Fruit fly (Drosophila melanogaster) whole organism, embryonic: ENCODE data around the gene CG7695.

Experiments used
- Abd-B ChIP-seq: fragments of 200-800 bp; sonication (Bioruptor generic); optimal IDR thresholded peaks from 2 replicates; lab custom pipeline; 2018; ENCODE audit warnings: missing biosample characterization, mild to moderate bottlenecking, missing genetic modification characterization, moderate library complexity
- CG11504 ChIP-seq: fragments of 200-800 bp; sonication (Bioruptor generic); optimal IDR thresholded peaks from 3 replicates; lab custom pipeline; 2019; ENCODE audit warnings: missing biosample characterization, mild to moderate bottlenecking, missing genetic modification characterization, moderate library complexity
- CG11560 ChIP-seq: fragments of 200-800 bp; sonication (Bioruptor generic); IDR thresholded peaks from 3 replicates; pipeline ENCODE4 v1.3.6; 2022; ENCODE audit warnings: missing biosample characterization, missing genetic modification characterization
- CG12236 ChIP-seq: fragments of 200-800 bp; sonication (Bioruptor generic); optimal IDR thresholded peaks from 2 replicates; lab custom pipeline; 2016; ENCODE audit warnings: missing biosample characterization, missing genetic modification characterization
- CG12391 ChIP-seq: fragments of 200-800 bp; sonication (Bioruptor generic); optimal IDR thresholded peaks from 3 replicates; lab custom pipeline; 2018; ENCODE audit warnings: missing biosample characterization, mild to moderate bottlenecking, missing genetic modification characterization, moderate library complexity
- CG14014 ChIP-seq: fragments of 200-800 bp; sonication (Bioruptor generic); IDR thresholded peaks from 2 replicates; pipeline ENCODE4 v1.3.6; 2022; ENCODE audit warnings: missing biosample characterization, missing genetic modification characterization
- CG1529 ChIP-seq: fragments of 200-800 bp; sonication (Bioruptor generic); optimal IDR thresholded peaks from 3 replicates; lab custom pipeline; 2018; ENCODE audit warnings: missing biosample characterization, missing genetic modification characterization
- CG16863 ChIP-seq: fragments of 200-800 bp; sonication (Bioruptor generic); optimal IDR thresholded peaks from 3 replicates; lab custom pipeline; 2016; ENCODE audit warnings: missing biosample characterization, missing genetic modification characterization
- CG18011 ChIP-seq: fragments of 200-800 bp; sonication (Bioruptor generic); optimal IDR thresholded peaks from 2 replicates; lab custom pipeline; 2017; ENCODE audit warnings: missing biosample characterization, missing genetic modification characterization, mild to moderate bottlenecking, moderate library complexity, missing genotype
- CG30403 ChIP-seq: fragments of 200-800 bp; sonication (Bioruptor generic); optimal IDR thresholded peaks from 3 replicates; lab custom pipeline; 2016; ENCODE audit warnings: missing biosample characterization, missing genetic modification characterization
- CG32767 ChIP-seq: fragments of 200-800 bp; sonication (Bioruptor generic); IDR thresholded peaks from 2 replicates; pipeline ENCODE4 v1.3.6; 2022; ENCODE audit warnings: missing biosample characterization, missing genetic modification characterization
- CG34224 ChIP-seq: fragments of 200-800 bp; sonication (Bioruptor generic); IDR thresholded peaks from 3 replicates; pipeline ENCODE4 v1.3.6; 2022; ENCODE audit warnings: missing biosample characterization, missing genetic modification characterization; ENCODE audit not compliant: partially characterized antibody
- CG4424 ChIP-seq: fragments of 200-800 bp; sonication (Bioruptor generic); optimal IDR thresholded peaks from 3 replicates; lab custom pipeline; 2016; ENCODE audit warnings: missing biosample characterization, missing genetic modification characterization
- CG5245 ChIP-seq: fragments of 200-800 bp; sonication (Bioruptor generic); optimal IDR thresholded peaks from 3 replicates; lab custom pipeline; 2016; ENCODE audit warnings: missing biosample characterization, missing genetic modification characterization
- CG6654 ChIP-seq: fragments of 200-800 bp; sonication (Bioruptor generic); optimal IDR thresholded peaks from 2 replicates; lab custom pipeline; 2017; ENCODE audit warnings: missing biosample characterization, mild to moderate bottlenecking, missing genetic modification characterization
- CG6791 ChIP-seq: fragments of 200-800 bp; sonication (Bioruptor generic); IDR thresholded peaks from 3 replicates; pipeline ENCODE4 v1.3.6; 2022; ENCODE audit warnings: missing biosample characterization, missing genetic modification characterization; ENCODE audit not compliant: partially characterized antibody
- CG7372 ChIP-seq: fragments of 200-800 bp; sonication (Bioruptor generic); IDR thresholded peaks from 2 replicates; pipeline ENCODE4 v1.3.6; 2022; ENCODE audit warnings: missing biosample characterization, missing genetic modification characterization
- CG8089 ChIP-seq: fragments of 200-800 bp; sonication (Bioruptor generic); optimal IDR thresholded peaks from 3 replicates; lab custom pipeline; 2016; ENCODE audit warnings: missing biosample characterization, missing genetic modification characterization
- CG8290 ChIP-seq, 3 experiments: fragments of 200-800 bp; sonication (Bioruptor generic); optimal IDR thresholded peaks; 2 replicates each; lab custom pipeline; 2016 to 2019; ENCODE audit warnings: missing biosample characterization in 3 of 3, missing genetic modification characterization in 3 of 3, mild to moderate bottlenecking in 2 of 3, moderate library complexity in 1 of 3
- CG8924 ChIP-seq: fragments of 200-800 bp; optimal IDR thresholded peaks from 3 replicates; lab custom pipeline; 2019; ENCODE audit warnings: missing biosample characterization, mild to moderate bottlenecking, missing genetic modification characterization, moderate library complexity
- CG9932 ChIP-seq: fragments of 200-800 bp; sonication (Bioruptor generic); IDR thresholded peaks from 2 replicates; pipeline ENCODE4 v1.3.6; 2022; ENCODE audit warnings: missing biosample characterization, missing genetic modification characterization
- Dp ChIP-seq: fragments of 200-800 bp; sonication (Bioruptor generic); optimal IDR thresholded peaks from 2 replicates; lab custom pipeline; 2018; ENCODE audit warnings: missing biosample characterization, mild to moderate bottlenecking, missing genetic modification characterization, moderate library complexity
- E2f2 ChIP-seq: fragments of 200-800 bp; sonication (Bioruptor generic); IDR thresholded peaks from 2 replicates; pipeline ENCODE4 v1.3.6; 2022; ENCODE audit warnings: missing biosample characterization, missing genetic modification characterization
- HHEX ChIP-seq: fragments of 200-800 bp; sonication (Bioruptor generic); optimal IDR thresholded peaks from 3 replicates; lab custom pipeline; 2017; ENCODE audit warnings: missing biosample characterization, mild to moderate bottlenecking, missing genetic modification characterization, missing genetic modification reagents
- Jarid2 ChIP-seq: fragments of 200-800 bp; sonication (Bioruptor generic); optimal IDR thresholded peaks from 3 replicates; lab custom pipeline; 2017; ENCODE audit warnings: mild to moderate bottlenecking, missing biosample characterization, missing genetic modification reagents, missing genetic modification characterization
- Mad ChIP-seq: fragments of 200-800 bp; sonication (Bioruptor generic); optimal IDR thresholded peaks from 2 replicates; lab custom pipeline; 2016; ENCODE audit warnings: missing biosample characterization, missing genetic modification characterization
- NC2β ChIP-seq: fragments of 200-800 bp; sonication (Bioruptor generic); optimal IDR thresholded peaks from 2 replicates; lab custom pipeline; 2016; ENCODE audit warnings: missing biosample characterization, missing genetic modification characterization
- Stat92E ChIP-seq, 3 experiments: fragments of >200 bp in 2 of 3; fragments of 200-800 bp in 1 of 3; sonication (Bioruptor generic) in 1 of 3; optimal IDR thresholded peaks; 2 replicates each; lab custom pipeline; 2017 to 2019; ENCODE audit warnings: missing biosample characterization in 3 of 3, missing genetic modification characterization in 3 of 3, mild to moderate bottlenecking in 1 of 3, moderate library complexity in 1 of 3
- aop ChIP-seq: fragments of 200-800 bp; sonication (Bioruptor generic); IDR thresholded peaks from 2 replicates; pipeline ENCODE4 v1.3.6; 2022; ENCODE audit warnings: missing biosample characterization, missing genetic modification characterization
- chn ChIP-seq: fragments of 200-800 bp; sonication (Bioruptor generic); optimal IDR thresholded peaks from 2 replicates; lab custom pipeline; 2016; ENCODE audit warnings: missing biosample characterization, missing genetic modification characterization
- fd64A ChIP-seq: fragments of 200-800 bp; sonication (Bioruptor generic); optimal IDR thresholded peaks from 3 replicates; lab custom pipeline; 2018; ENCODE audit warnings: missing biosample characterization, mild to moderate bottlenecking, missing genetic modification characterization
- gce ChIP-seq: fragments of 200-800 bp; sonication (Bioruptor generic); IDR thresholded peaks from 3 replicates; pipeline ENCODE4 v1.3.6; 2022; ENCODE audit warnings: missing biosample characterization, missing genetic modification characterization
- gcm ChIP-seq: fragments of 200-800 bp; sonication (Bioruptor generic); optimal IDR thresholded peaks from 2 replicates; lab custom pipeline; 2019; ENCODE audit warnings: missing biosample characterization, mild to moderate bottlenecking, missing genetic modification characterization, moderate library complexity
- grn ChIP-seq: fragments of 200-800 bp; sonication (Bioruptor generic); optimal IDR thresholded peaks from 3 replicates; lab custom pipeline; 2017; ENCODE audit warnings: missing biosample characterization, missing genetic modification characterization
- h ChIP-seq: fragments of >200 bp; optimal IDR thresholded peaks from 2 replicates; lab custom pipeline; 2017
- inv ChIP-seq: fragments of 200-800 bp; sonication (Bioruptor generic); IDR thresholded peaks from 2 replicates; pipeline ENCODE4 v1.3.6; 2022; ENCODE audit warnings: missing biosample characterization, missing genetic modification characterization; ENCODE audit not compliant: partially characterized antibody
- kah ChIP-seq: fragments of 200-800 bp; sonication (Bioruptor generic); optimal IDR thresholded peaks from 2 replicates; lab custom pipeline; 2018; ENCODE audit warnings: missing biosample characterization, mild to moderate bottlenecking, missing genetic modification characterization
- nau ChIP-seq: fragments of 200-800 bp; sonication (Bioruptor generic); optimal IDR thresholded peaks from 3 replicates; lab custom pipeline; 2017; ENCODE audit warnings: missing biosample characterization, mild to moderate bottlenecking, missing genetic modification characterization, missing genetic modification reagents
- pnt ChIP-seq: fragments of 200-800 bp; sonication (Bioruptor generic); optimal IDR thresholded peaks from 3 replicates; lab custom pipeline; 2016; ENCODE audit warnings: missing biosample characterization, missing genetic modification characterization
- sc ChIP-seq, 3 experiments: fragments of >200 bp in 2 of 3; fragments of 200-800 bp in 1 of 3; sonication (Bioruptor generic) in 1 of 3; optimal IDR thresholded peaks; 2 replicates in 2 of 3; 3 replicates in 1 of 3; lab custom pipeline; 2017; ENCODE audit warnings: mild to moderate bottlenecking in 1 of 3, missing biosample characterization in 1 of 3, missing genetic modification characterization in 1 of 3, missing genetic modification reagents in 1 of 3
- schlank ChIP-seq: fragments of 200-800 bp; sonication (Bioruptor generic); optimal IDR thresholded peaks from 2 replicates; lab custom pipeline; 2018; ENCODE audit warnings: missing biosample characterization, mild to moderate bottlenecking, missing genetic modification characterization
- scrt ChIP-seq: fragments of 200-800 bp; sonication (Bioruptor generic); optimal IDR thresholded peaks from 2 replicates; lab custom pipeline; 2018; ENCODE audit warnings: missing biosample characterization, mild to moderate bottlenecking, missing genetic modification characterization, moderate library complexity
- sens-2 ChIP-seq: fragments of 200-800 bp; sonication (Bioruptor generic); IDR thresholded peaks from 2 replicates; pipeline ENCODE4 v1.3.6; 2022; ENCODE audit warnings: missing biosample characterization, missing genetic modification characterization
- tll ChIP-seq, 2 experiments: fragments of 200-800 bp in 1 of 2; fragments of >200 bp in 1 of 2; sonication (Bioruptor generic) in 1 of 2; optimal IDR thresholded peaks; 2 replicates each; lab custom pipeline; 2017 to 2019; ENCODE audit warnings: missing biosample characterization in 2 of 2, missing genetic modification characterization in 2 of 2, mild to moderate bottlenecking in 1 of 2, moderate library complexity in 1 of 2
- trh ChIP-seq: fragments of 200-800 bp; sonication (Bioruptor generic); optimal IDR thresholded peaks from 2 replicates; lab custom pipeline; 2016; ENCODE audit warnings: missing biosample characterization, missing genetic modification characterization
- unpg ChIP-seq: fragments of 200-800 bp; sonication (Bioruptor generic); optimal IDR thresholded peaks from 3 replicates; lab custom pipeline; 2018; ENCODE audit warnings: missing biosample characterization, mild to moderate bottlenecking, missing genetic modification characterization, moderate library complexity
- z ChIP-seq: fragments of 200-800 bp; sonication (Bioruptor generic); IDR thresholded peaks from 3 replicates; pipeline ENCODE4 v1.3.6; 2022; ENCODE audit warnings: missing biosample characterization, missing genetic modification characterization
- zfh2 ChIP-seq: fragments of 200-800 bp; sonication (Bioruptor generic); optimal IDR thresholded peaks from 2 replicates; lab custom pipeline; 2016; ENCODE audit warnings: missing biosample characterization, missing genetic modification characterization

Gene CG7695

DNA sequence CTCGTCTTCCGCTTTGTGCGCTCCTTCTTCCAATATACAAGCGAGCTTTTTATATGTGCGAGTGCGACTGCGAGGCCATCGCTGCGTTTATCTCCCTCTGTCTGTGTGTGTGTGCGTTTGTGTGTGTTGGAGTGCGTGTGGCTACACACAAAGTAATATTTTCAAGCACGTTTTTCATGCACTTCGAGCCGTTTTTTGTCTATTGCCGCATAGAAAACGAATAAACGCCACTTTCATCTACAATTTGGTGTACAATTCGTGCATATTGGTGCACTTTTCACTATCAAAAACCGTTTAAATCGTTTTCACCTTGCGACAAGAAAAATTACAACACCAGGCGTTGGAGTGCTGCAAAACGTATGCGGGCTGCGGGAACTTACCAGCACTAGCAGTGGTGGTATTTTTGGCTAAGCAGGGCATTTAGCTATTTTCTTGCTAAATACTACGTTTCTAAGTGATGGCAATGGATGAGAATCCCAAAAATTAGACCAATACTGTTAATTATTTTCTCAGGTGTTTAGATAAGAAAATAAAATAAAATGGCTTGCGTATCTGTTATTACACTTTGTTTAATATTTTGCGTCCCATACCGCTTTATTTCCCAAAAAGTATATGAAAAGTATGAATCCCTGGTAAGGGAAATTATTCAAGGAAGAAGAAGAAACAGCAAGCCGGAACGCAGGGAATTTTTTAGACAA, 41.8 kb upstream of the CG7695 start, which contains the start of the genes CG31224 and CstF64 (continued):
- TF ChIP-seq inv (GFP tag; lab: Robert Waterston, UW) (no peak), kah (GFP tag; lab: Kevin White, UChicago) (peak; percentile 8), sens-2 (GFP tag; lab: Robert Waterston, UW) (peak; percentile 64; the same call in 1 of the 2 replicates), CG11560 (tag; lab: Robert Waterston, UW) (peak; percentile 54; the same call in 2 of the 3 replicates), CG8290 (GFP tag; optimal IDR thresholded peaks at IDR 0.05; lab: Kevin White, UChicago) (peak; percentile 83), CG8290 (tag; optimal IDR thresholded peaks at IDR 0.05; lab: Kevin White, UChicago) (no peak), E2f2 (GFP tag; lab: Robert Waterston, UW) (peak; percentile 71; the same call in 1 of the 2 replicates), Jarid2 (GFP tag; lab: Kevin White, UChicago) (no peak), tll (GFP tag; optimal IDR thresholded peaks at IDR 0.05; lab: Kevin White, UChicago) (no peak), z (no peak), NC2β (GFP tag; lab: Kevin White, UChicago) (peak; percentile 88), Mad (GFP tag; lab: Kevin White, UChicago) (peak; percentile 93), CG7372 (GFP tag; lab: Robert Waterston, UW) (peak; percentile 73), HHEX (GFP tag; lab: Kevin White, UChicago) (peak; percentile 85), CG30403 (peak; percentile 94), unpg (GFP tag; lab: Kevin White, UChicago) (peak; percentile 83), h (no peak), chn (GFP tag; lab: Kevin White, UChicago) (peak; percentile 91), Stat92E (GFP tag; optimal IDR thresholded peaks at IDR 0.05; lab: Kevin White, UChicago) (peak in 1 of 3 experiments; percentile 73), CG32767 (GFP tag; lab: Robert Waterston, UW) (peak; percentile 66; the same call in 1 of the 2 replicates), gcm (GFP tag; lab: Kevin White, UChicago) (peak; percentile 82), CG14014 (GFP tag; lab: Robert Waterston, UW) (peak; percentile 81), Dp (GFP tag; lab: Kevin White, UChicago) (peak; percentile 23), schlank (tag; lab: Kevin White, UChicago) (no peak), CG6654 (GFP tag; lab: Kevin White, UChicago) (peak; percentile 42), CG34224 (GFP tag; lab: Robert Waterston, UW) (no peak), CG9932 (GFP tag; lab: Robert Waterston, UW) (peak; percentile 93), aop (GFP tag; lab: Robert Waterston, UW) (no peak), nau (GFP tag; lab: Kevin White, UChicago) (no peak), CG11504 (tag; lab: Kevin White, UChicago) (no peak), pnt (peak; percentile 85), fd64A (GFP tag; lab: Kevin White, UChicago) (peak; percentile 60), gce (GFP tag; lab: Robert Waterston, UW) (0 out of 3 replicates have a peak, but pooled peaks have one; percentile 49), trh (GFP tag; lab: Kevin White, UChicago) (peak; percentile 58), CG6791 (GFP tag; lab: Robert Waterston, UW) (no peak), CG8089 (GFP tag; lab: Kevin White, UChicago) (peak; percentile 65), Abd-B (peak; percentile 82), scrt (GFP tag; lab: Kevin White, UChicago) (peak; percentile 43), sc (optimal IDR thresholded peaks at IDR 0.05; lab: Kevin White, UChicago) (no peak), sc (GFP tag; optimal IDR thresholded peaks at IDR 0.05; lab: Kevin White, UChicago) (peak; percentile 74), CG8924 (peak; percentile 70), grn (GFP tag; lab: Kevin White, UChicago) (no peak), CG16863 (GFP tag; lab: Kevin White, UChicago) (peak; percentile 83), CG12236 (peak; percentile 67), CG1529 (no peak), CG12391 (peak; percentile 88), CG18011 (GFP tag; lab: Kevin White, UChicago) (no peak), CG5245 (GFP tag; lab: Kevin White, UChicago) (peak; percentile 76), CG4424 (GFP tag; lab: Kevin White, UChicago) (peak; percentile 83), zfh2 (peak; percentile 90)
